Worm (Caenorhabditis elegans): ENCODE results near the gene E02H1.1.

E02H1.1 gene

DNA sequence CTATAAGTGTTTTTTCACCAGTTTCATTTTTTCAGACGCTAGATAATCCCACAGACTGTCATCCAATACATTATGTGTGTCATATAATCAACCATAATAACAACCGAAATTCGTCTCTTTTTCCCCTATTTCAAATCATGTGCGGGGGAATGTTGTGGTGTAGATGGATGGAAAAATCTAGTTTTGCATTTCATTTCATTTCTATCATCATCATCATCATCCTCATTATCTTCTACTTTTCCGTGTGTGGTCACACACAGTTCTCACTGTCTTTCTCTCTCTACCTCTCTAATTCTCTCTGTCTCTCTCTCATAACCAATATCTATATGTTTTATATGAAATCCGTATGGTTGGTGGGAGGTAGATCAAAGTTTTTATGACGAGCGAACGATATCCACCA is 17.6 kb downstream of the E02H1.1 start:
- no peak for TF ChIP-seq ceh-13 (GFP tag; optimal IDR thresholded peaks at IDR 0.05)
- TF ChIP-seq ets-7 (tag; optimal IDR thresholded peaks at IDR 0.05) = no peak
- no peak for TF ChIP-seq B0310.2 (tag; optimal IDR thresholded peaks at IDR 0.05)
- TF ChIP-seq sea-1 (GFP tag; conservative IDR thresholded peaks at IDR 0.05) = no peak
- no peak for TF ChIP-seq scrt-1 (GFP tag; IDR thresholded peaks at IDR 0.05)
- no peak for TF ChIP-seq hnd-1 (tag; optimal IDR thresholded peaks at IDR 0.05)
- TF ChIP-seq ceh-36 (tag; optimal IDR thresholded peaks at IDR 0.05) = no peak

DNA sequence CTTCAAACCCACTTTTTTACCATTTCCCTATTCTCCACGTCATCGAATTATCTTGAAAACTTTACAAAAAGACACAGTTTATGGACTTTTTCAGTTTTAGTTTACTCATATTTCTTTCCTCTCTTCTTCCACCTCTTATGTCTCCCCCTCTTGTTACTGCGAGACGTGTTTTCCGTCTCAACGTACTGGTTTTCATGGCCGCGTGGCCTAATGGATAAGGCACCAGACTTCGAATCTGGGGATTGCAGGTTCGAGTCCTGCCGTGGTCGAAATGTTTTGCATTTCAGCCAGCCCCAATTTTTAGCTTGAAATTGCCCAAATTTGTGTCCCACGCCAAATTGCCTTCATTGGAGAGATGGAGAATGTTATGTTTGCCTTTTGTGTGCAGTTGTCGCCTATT is 24.9 kb downstream of the E02H1.1 start:
- TF ChIP-seq ceh-36 (tag; optimal IDR thresholded peaks at IDR 0.05) (peak; percentile 94), flt-1 (GFP tag; IDR thresholded peaks at IDR 0.05) (peak; percentile 95), hmg-4 (GFP tag; optimal IDR thresholded peaks at IDR 0.05) (peak; percentile 86), ets-7 (tag; optimal IDR thresholded peaks at IDR 0.05) (peak; percentile 84), ama-1 (optimal IDR thresholded peaks at IDR 0.05) (no peak), sea-1 (GFP tag; conservative IDR thresholded peaks at IDR 0.05) (peak; percentile 92), ceh-13 (GFP tag; optimal IDR thresholded peaks at IDR 0.05) (peak; percentile 90), pes-1 (GFP tag; IDR thresholded peaks at IDR 0.05) (peak; percentile 95), scrt-1 (GFP tag; IDR thresholded peaks at IDR 0.05) (peak; percentile 93), tra-4 (tag; optimal IDR thresholded peaks at IDR 0.05) (peak; percentile 55), F13C5.2 (tag; optimal IDR thresholded peaks at IDR 0.05) (peak; percentile 95), hnd-1 (tag; optimal IDR thresholded peaks at IDR 0.05) (peak; percentile 79), tbx-37 (GFP tag; conservative IDR thresholded peaks at IDR 0.05) (peak; percentile 92), B0310.2 (tag; optimal IDR thresholded peaks at IDR 0.05) (peak; percentile 91), tbx-11 (GFP tag; IDR thresholded peaks at IDR 0.05) (peak; percentile 95), hmbx-1 (tag; optimal IDR thresholded peaks at IDR 0.05) (peak; percentile 70), aly-1 (tag; optimal IDR thresholded peaks at IDR 0.05) (peak; percentile 95)

DNA sequence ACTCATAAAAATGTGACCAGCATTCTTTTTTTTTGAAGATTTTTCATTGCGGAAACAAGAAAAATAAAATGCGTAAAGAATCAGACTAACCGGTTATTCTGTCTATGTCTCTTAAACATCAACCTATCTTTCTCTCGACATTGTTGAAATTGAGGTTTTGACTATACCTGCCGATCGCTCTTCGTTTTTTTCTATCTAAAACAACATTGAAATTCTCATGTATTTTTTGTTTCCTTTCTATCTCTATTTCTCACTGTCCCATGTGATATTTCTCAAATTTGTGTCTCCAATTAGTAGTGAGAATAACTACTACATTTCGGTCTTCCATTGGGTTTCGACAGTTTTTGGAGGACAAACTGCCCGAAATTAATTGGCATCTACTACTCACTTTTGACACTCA is 30.1 kb downstream of the E02H1.1 start:
- TF ChIP-seq aly-1 (tag; optimal IDR thresholded peaks at IDR 0.05) (no peak), ets-7 (tag; optimal IDR thresholded peaks at IDR 0.05) (no peak)

DNA sequence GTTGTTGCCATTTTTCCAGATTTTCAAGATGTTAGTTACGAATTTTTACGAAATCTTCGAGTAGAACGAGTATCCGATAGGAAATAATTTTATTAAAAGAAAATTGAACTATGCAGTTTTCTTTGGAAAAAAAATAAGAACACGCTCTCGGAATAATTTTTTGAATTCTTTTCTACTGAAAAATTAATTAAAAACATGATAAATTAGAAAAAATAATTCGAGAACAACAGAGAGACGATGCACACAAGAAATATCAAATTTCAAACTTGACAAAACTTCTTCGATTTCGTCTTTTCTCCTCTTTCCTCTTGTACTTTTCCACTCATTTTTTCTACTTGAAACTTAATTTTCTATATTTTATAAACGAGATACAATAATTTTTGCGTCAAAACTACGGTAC is 31.0 kb downstream of the E02H1.1 start, which contains the start of gene F35H8.4:
Gene F35H8.4 (minus strand): TSS at position 101 of the 400 bp plus-strand sequence.
- TF ChIP-seq tbx-37 (GFP tag; conservative IDR thresholded peaks at IDR 0.05) = no peak

DNA sequence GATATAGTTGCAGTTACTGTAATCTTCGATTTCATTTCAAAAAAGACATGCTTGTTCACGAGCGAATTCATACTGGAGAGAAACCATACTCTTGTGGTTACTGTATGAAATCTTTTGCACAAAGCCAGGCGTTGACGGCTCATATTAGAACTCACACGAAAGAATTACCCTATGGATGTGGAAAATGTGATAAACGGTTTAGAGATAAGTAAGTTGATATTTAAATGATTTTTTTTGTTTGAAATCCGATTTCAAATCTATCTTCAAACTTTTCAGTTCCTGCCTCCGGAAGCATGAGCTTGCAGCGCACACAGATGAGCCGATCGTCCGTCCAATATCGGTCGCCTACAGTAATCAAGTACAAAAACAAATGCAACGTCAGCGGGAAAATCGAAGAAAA is 32.1 kb downstream of the E02H1.1 start:
- TF ChIP-seq scrt-1 (GFP tag; IDR thresholded peaks at IDR 0.05) = no peak

DNA sequence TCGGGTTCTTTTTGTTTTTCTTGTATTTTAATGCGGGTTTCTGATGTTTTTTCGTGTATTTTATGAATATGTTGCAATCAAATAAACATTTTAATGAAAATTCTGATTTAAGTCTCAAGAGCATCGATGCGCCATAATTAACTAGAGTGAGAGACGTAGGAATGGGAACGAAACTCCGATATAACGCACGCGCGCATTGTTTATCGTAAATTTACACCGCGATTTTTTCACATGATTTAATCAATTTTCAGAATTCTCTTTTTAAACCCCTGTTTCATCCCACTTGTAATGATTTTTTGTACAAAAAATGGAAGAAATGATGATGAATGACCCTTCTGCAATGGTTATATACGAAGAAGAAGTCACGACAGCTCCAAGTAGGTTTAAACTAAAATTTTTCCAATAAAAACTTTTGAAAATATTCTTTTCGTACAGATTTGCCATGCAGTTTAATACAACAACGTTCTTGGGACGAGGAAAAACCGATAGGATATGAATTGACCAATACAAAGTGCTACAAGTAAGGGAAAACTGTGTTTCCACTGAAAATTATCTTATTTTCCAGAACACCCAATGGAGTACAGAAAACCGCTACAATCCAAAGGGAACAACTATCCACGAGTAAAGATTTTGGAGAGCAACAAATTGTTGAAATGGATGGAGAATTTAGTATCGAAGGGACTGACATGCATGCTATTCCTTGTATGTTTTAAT is 33.4 kb downstream of the E02H1.1 start, which contains the start of gene zfp-2:
Gene zfp-2 (plus strand): TSS at position 214 of the 714 bp plus-strand sequence.
- TF ChIP-seq F13C5.2 (tag; optimal IDR thresholded peaks at IDR 0.05) (peak; percentile 8), flt-1 (GFP tag; IDR thresholded peaks at IDR 0.05) (no peak)

DNA sequence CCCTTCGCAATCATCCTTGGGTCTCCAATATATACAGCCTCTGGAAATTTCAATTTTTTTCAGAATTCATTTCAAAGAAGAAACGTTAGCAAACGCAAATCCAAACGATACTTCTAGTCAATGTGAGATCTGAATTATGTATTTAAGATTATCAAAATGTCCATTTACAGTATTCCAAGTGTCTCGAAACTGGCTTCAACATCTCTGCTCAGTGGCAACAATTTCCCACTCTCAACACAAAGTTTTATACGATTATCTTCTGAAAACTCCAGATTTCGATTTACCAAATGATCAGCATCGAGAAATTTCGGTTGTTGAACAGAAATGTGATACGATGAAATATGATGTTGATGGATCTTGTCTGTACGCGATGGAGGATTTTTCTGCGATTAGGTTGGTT is 34.4 kb downstream of the E02H1.1 start:
- TF ChIP-seq ama-1 (optimal IDR thresholded peaks at IDR 0.05) (no peak), tra-4 (tag; optimal IDR thresholded peaks at IDR 0.05) (no peak), ceh-36 (tag; optimal IDR thresholded peaks at IDR 0.05) (no peak), sea-1 (GFP tag; conservative IDR thresholded peaks at IDR 0.05) (no peak), ets-7 (tag; optimal IDR thresholded peaks at IDR 0.05) (no peak), tbx-11 (GFP tag; IDR thresholded peaks at IDR 0.05) (no peak), pes-1 (GFP tag; IDR thresholded peaks at IDR 0.05) (no peak), tbx-37 (GFP tag; conservative IDR thresholded peaks at IDR 0.05) (no peak), F13C5.2 (tag; optimal IDR thresholded peaks at IDR 0.05) (no peak), hmbx-1 (tag; optimal IDR thresholded peaks at IDR 0.05) (no peak), hnd-1 (tag; optimal IDR thresholded peaks at IDR 0.05) (no peak), hmg-4 (GFP tag; optimal IDR thresholded peaks at IDR 0.05) (no peak), scrt-1 (GFP tag; IDR thresholded peaks at IDR 0.05) (no peak), aly-1 (tag; optimal IDR thresholded peaks at IDR 0.05) (no peak), flt-1 (GFP tag; IDR thresholded peaks at IDR 0.05) (no peak)

DNA sequence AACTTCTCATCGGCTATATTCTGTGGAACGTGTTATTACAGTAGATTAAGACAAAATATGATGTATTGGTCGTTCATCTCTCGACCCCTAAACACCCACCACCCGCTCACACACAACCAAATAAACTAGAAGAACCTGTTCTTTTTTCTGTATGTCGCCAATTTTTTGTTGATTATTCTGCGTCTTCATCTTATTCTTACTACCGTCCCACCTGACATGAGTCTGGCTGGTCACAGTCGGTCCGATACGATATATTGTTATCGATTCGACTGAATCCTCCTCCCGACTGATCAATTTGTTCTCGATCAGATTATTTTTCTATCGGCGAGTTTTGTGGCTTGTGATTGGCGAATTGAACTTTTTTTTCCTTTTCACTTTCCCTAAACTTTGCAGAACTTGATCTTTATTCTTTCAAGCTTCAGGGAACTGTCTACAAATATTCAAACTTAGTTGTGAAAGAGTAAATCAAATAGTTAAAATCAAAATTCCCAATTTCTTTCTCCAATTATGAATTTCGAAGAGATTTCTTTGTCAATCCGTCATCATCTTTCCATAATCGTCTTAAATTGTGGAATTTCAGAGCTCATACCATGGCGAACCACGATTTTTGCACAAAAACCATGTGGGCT is 35.9 kb downstream of the E02H1.1 start, which contains the start of gene F35H8.2:
Gene F35H8.2 (plus strand): TSS at position 579 of the 629 bp plus-strand sequence.
- TF ChIP-seq hnd-1 (tag; optimal IDR thresholded peaks at IDR 0.05) (no peak), pes-1 (GFP tag; IDR thresholded peaks at IDR 0.05) (no peak), B0310.2 (tag; optimal IDR thresholded peaks at IDR 0.05) (no peak), sea-1 (GFP tag; conservative IDR thresholded peaks at IDR 0.05) (no peak), ceh-36 (tag; optimal IDR thresholded peaks at IDR 0.05) (no peak), ceh-13 (GFP tag; optimal IDR thresholded peaks at IDR 0.05) (no peak), scrt-1 (GFP tag; IDR thresholded peaks at IDR 0.05) (no peak), tbx-37 (GFP tag; conservative IDR thresholded peaks at IDR 0.05) (no peak), flt-1 (GFP tag; IDR thresholded peaks at IDR 0.05) (no peak), tbx-11 (GFP tag; IDR thresholded peaks at IDR 0.05) (no peak), hmg-4 (GFP tag; optimal IDR thresholded peaks at IDR 0.05) (no peak), ets-7 (tag; optimal IDR thresholded peaks at IDR 0.05) (no peak), F13C5.2 (tag; optimal IDR thresholded peaks at IDR 0.05) (no peak), aly-1 (tag; optimal IDR thresholded peaks at IDR 0.05) (no peak), ama-1 (optimal IDR thresholded peaks at IDR 0.05) (no peak), hmbx-1 (tag; optimal IDR thresholded peaks at IDR 0.05) (no peak), tra-4 (tag; optimal IDR thresholded peaks at IDR 0.05) (no peak)
